Fruit fly (Drosophila melanogaster) whole organism, wandering third instar larva: ENCODE results near the gene Inx5.

Experiments used
- Abd-B ChIP-seq: fragments of >200 bp; optimal IDR thresholded peaks from 2 replicates; lab custom pipeline; 2017; ENCODE audit warnings: missing biosample characterization, missing genetic modification characterization
- Dfd ChIP-seq: fragments of >200 bp; optimal IDR thresholded peaks from 2 replicates; lab custom pipeline; 2017; ENCODE audit warnings: missing biosample characterization, missing genetic modification characterization
- Dif ChIP-seq: fragments of 200-275, 200-300 bp; sonication (Bioruptor generic); optimal IDR thresholded peaks from 2 replicates; lab custom pipeline; 2018; ENCODE audit warnings: missing biosample characterization, missing genetic modification characterization; ENCODE audit not compliant: partially characterized antibody
- GATAd ChIP-seq: sonication (Bioruptor generic); optimal IDR thresholded peaks from 2 replicates; lab custom pipeline; 2016; ENCODE audit warnings: missing biosample characterization, missing genetic modification characterization
- Hr78 ChIP-seq: fragments of >200 bp; optimal IDR thresholded peaks from 2 replicates; lab custom pipeline; 2017; ENCODE audit warnings: missing biosample characterization, missing genetic modification characterization
- Myc ChIP-seq: fragments of >200 bp; optimal IDR thresholded peaks from 2 replicates; lab custom pipeline; 2017
- Rel ChIP-seq, 2 experiments: fragments of 200-800 bp; sonication (Bioruptor generic) in 1 of 2; optimal IDR thresholded peaks; 2 replicates in 1 of 2; 3 replicates in 1 of 2; lab custom pipeline; 2016 to 2019; ENCODE audit warnings: mild to moderate bottlenecking in 2 of 2, missing biosample characterization in 2 of 2, missing genetic modification characterization in 2 of 2, moderate library complexity in 1 of 2
- ey ChIP-seq: fragments of 200-800 bp; sonication (Bioruptor generic); optimal IDR thresholded peaks from 2 replicates; lab custom pipeline; 2016; ENCODE audit warnings: missing biosample characterization, missing genetic modification characterization
- h ChIP-seq: fragments of 200-800 bp; sonication (Bioruptor generic); optimal IDR thresholded peaks from 3 replicates; lab custom pipeline; 2016; ENCODE audit warnings: missing biosample characterization, mild to moderate bottlenecking, missing genetic modification characterization
- pan ChIP-seq: fragments of >200 bp; optimal IDR thresholded peaks from 2 replicates; lab custom pipeline; 2017
- psq ChIP-seq: fragments of 200-800 bp; sonication (Bioruptor generic); optimal IDR thresholded peaks from 3 replicates; lab custom pipeline; 2017; ENCODE audit warnings: missing biosample characterization, mild to moderate bottlenecking, missing genetic modification characterization, moderate library complexity
- sv ChIP-seq: fragments of 200-800 bp; sonication (Bioruptor generic); optimal IDR thresholded peaks from 3 replicates; lab custom pipeline; 2016; ENCODE audit warnings: missing biosample characterization, missing genetic modification characterization

DNA sequence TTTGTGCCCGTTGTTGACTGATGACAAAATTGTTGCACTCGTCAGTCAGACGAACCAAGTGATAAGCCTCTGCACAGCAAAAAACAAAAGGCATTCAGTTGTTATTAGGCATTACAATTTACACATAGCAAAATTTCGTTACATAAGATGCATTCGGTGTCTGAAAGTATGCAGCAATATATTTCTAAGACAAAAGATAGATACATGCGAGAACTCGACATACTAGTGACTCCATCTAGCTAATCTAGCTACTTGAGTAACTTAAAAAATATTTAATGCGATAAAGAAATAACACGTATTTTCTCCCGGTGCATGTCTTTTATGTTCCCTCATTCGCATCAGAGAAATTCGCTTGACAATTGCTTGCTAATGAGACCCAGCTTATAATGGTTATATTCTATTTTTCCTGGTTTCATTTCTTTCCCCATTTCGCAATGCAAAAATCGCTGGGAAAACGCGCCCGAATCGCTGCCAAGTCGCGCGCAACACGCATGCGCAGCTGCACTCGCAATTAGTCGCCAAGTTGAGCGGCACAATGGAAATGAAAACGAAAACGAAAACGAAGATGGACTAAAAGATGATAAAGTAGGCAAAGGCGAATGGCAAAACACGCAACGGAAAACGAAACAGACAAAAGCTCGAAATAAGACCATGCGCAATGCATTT, 8.3 kb downstream of the Inx5 start:
- no peak for TF ChIP-seq sv (GFP tag; lab: Kevin White, UChicago)
- TF ChIP-seq Hr78 (GFP tag; lab: Kevin White, UChicago): no peak
- no peak for TF ChIP-seq Abd-B
- no peak for TF ChIP-seq pan
- no peak for TF ChIP-seq Dif (GFP tag; lab: Kevin White, UChicago)
- TF ChIP-seq Dfd: no peak
- no peak for TF ChIP-seq Rel (GFP tag; optimal IDR thresholded peaks at IDR 0.05; lab: Kevin White, UChicago)
- no peak for TF ChIP-seq Rel (tag; optimal IDR thresholded peaks at IDR 0.05; lab: Kevin White, UChicago)
- TF ChIP-seq GATAd: no peak
- TF ChIP-seq ey (GFP tag; lab: Kevin White, UChicago): peak; percentile 57
- peak; percentile 30 for TF ChIP-seq h
- TF ChIP-seq Myc (lab: Kevin White, UChicago): no peak
- peak; percentile 51 for TF ChIP-seq psq (GFP tag; lab: Kevin White, UChicago)
